ENCODE assay signal across 1 fruit fly cellular context in the genomic region with DNA sequence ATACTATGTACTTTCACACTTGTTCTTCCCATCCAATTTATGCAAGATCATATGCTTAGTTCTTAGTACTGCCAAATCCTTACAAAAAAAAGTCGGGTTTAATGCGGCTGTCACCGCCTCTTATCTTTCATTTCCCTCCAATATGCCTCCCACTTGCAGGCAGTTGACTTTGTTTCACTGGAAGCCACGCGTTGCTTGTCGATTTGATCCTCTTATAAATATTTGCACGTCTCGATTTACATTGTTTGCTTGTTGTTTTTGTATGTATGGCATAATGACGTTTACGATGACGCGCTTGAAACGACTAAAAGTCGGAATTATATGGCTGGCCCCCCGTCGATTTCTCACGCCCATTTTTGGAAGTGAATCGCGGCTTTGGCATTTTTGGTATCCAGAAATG.
A peak's percentile ranks its signal among the peaks of the same experiment; 100 is the strongest.
TF ChIP-seq lines count a peak whose summit lies in the region.

No protein-coding gene starts in this region.

TF ChIP-seq in whole organism, prepupa, 60 proteins besides CTCF, POLR2A, EP300 and RAD21 (continued from another document):
- TF ChIP-seq fd59A (GFP tag; optimal IDR thresholded peaks at IDR 0.05; lab: Kevin White, UChicago), result no peak
- no peak for TF ChIP-seq CG11762 (GFP tag; optimal IDR thresholded peaks at IDR 0.05; lab: Kevin White, UChicago; ENCODE audit: insufficient read depth)
- no peak for TF ChIP-seq CG11902 (GFP tag; optimal IDR thresholded peaks at IDR 0.05; lab: Kevin White, UChicago)
- TF ChIP-seq CG6163 (GFP tag; IDR thresholded peaks at IDR 0.05; lab: Robert Waterston, UW), result peak; percentile 29; the same call in 1 of the 3 replicates
- TF ChIP-seq Eip93F (GFP tag; optimal IDR thresholded peaks at IDR 0.05; lab: Kevin White, UChicago), result no peak
- no peak for TF ChIP-seq Gug (GFP tag; IDR thresholded peaks at IDR 0.05; lab: Robert Waterston, UW)
- TF ChIP-seq eg (GFP tag; IDR thresholded peaks at IDR 0.05; lab: Robert Waterston, UW), result no peak
- no peak for TF ChIP-seq net (GFP tag; optimal IDR thresholded peaks at IDR 0.05; lab: Kevin White, UChicago)
- no peak for TF ChIP-seq OdsH (GFP tag; optimal IDR thresholded peaks at IDR 0.05; lab: Kevin White, UChicago)
- TF ChIP-seq Smox (GFP tag; optimal IDR thresholded peaks at IDR 0.05; lab: Kevin White, UChicago), result no peak
- TF ChIP-seq salr (GFP tag; optimal IDR thresholded peaks at IDR 0.05; lab: Kevin White, UChicago), result no peak
- TF ChIP-seq achi (GFP tag; optimal IDR thresholded peaks at IDR 0.05; lab: Kevin White, UChicago), result no peak
- TF ChIP-seq esn (GFP tag; optimal IDR thresholded peaks at IDR 0.05; lab: Kevin White, UChicago), result no peak
- no peak for TF ChIP-seq CG6792 (GFP tag; optimal IDR thresholded peaks at IDR 0.05; lab: Kevin White, UChicago)
- no peak for TF ChIP-seq spab (GFP tag; optimal IDR thresholded peaks at IDR 0.05; lab: Kevin White, UChicago)
- TF ChIP-seq CG8632 (GFP tag; optimal IDR thresholded peaks at IDR 0.05; lab: Kevin White, UChicago), result no peak
- no peak for TF ChIP-seq CG8319 (GFP tag; optimal IDR thresholded peaks at IDR 0.05; lab: Kevin White, UChicago)
- no peak for TF ChIP-seq dac (GFP tag; optimal IDR thresholded peaks at IDR 0.05; lab: Kevin White, UChicago)
- no peak for TF ChIP-seq CG1621 (tag; optimal IDR thresholded peaks at IDR 0.05; lab: Kevin White, UChicago)
- TF ChIP-seq Hr4 (GFP tag; optimal IDR thresholded peaks at IDR 0.05; lab: Kevin White, UChicago), result no peak
- TF ChIP-seq Hr38 (GFP tag; optimal IDR thresholded peaks at IDR 0.05; lab: Kevin White, UChicago), result no peak
- no peak for TF ChIP-seq CG11294 (GFP tag; IDR thresholded peaks at IDR 0.05; lab: Robert Waterston, UW)
- TF ChIP-seq dsx (GFP tag; optimal IDR thresholded peaks at IDR 0.05; lab: Kevin White, UChicago; ENCODE audit: poor library complexity, severe bottlenecking), result peak; percentile 53
- no peak for TF ChIP-seq CG31627 (GFP tag; optimal IDR thresholded peaks at IDR 0.05; lab: Kevin White, UChicago)
- no peak for TF ChIP-seq CG9139 (GFP tag; optimal IDR thresholded peaks at IDR 0.05; lab: Kevin White, UChicago)
- TF ChIP-seq CG15336 (GFP tag; IDR thresholded peaks at IDR 0.05; lab: Robert Waterston, UW), result no peak
- TF ChIP-seq CG34406 (GFP tag; optimal IDR thresholded peaks at IDR 0.05; lab: Kevin White, UChicago), result no peak
- TF ChIP-seq Sox15 (GFP tag; optimal IDR thresholded peaks at IDR 0.05; lab: Kevin White, UChicago), result no peak
- no peak for TF ChIP-seq CG3919 (GFP tag; optimal IDR thresholded peaks at IDR 0.05; lab: Kevin White, UChicago)
- peak; percentile 14 for TF ChIP-seq Met (GFP tag; optimal IDR thresholded peaks at IDR 0.05; lab: Kevin White, UChicago)
- no peak for TF ChIP-seq CG6276 (GFP tag; optimal IDR thresholded peaks at IDR 0.05; lab: Kevin White, UChicago)
- no peak for TF ChIP-seq CG32006 (GFP tag; optimal IDR thresholded peaks at IDR 0.05; lab: Kevin White, UChicago)
TF ChIP-seq in whole organism, prepupa: peak in this region for 8.
